Worm (Caenorhabditis elegans) whole organism, midembryonic: ENCODE results near the gene K01G12.22.

ENCODE experiments used
- cog-1 ChIP-seq: sonication (generic microtip); optimal IDR thresholded peaks from 2 replicates; lab custom pipeline; 2016; ENCODE audit warnings: missing genetic modification characterization, missing compliant biosample characterization
- flt-1 ChIP-seq: fragments of 200-800 bp; sonication (Bioruptor generic); IDR thresholded peaks from 2 replicates; pipeline ENCODE4 v1.3.6; 2022; ENCODE audit warnings: missing genetic modification characterization, missing compliant biosample characterization
- med-1 ChIP-seq: sonication (generic microtip); optimal IDR thresholded peaks from 2 replicates; lab custom pipeline; 2017; ENCODE audit warnings: missing genetic modification characterization, mild to moderate bottlenecking, missing compliant biosample characterization, antibody characterized with exemption, missing genetic modification reagents; ENCODE audit not compliant: insufficient read depth
- ztf-23 ChIP-seq: fragments of 200-800 bp; sonication (Bioruptor generic); IDR thresholded peaks from 2 replicates; pipeline ENCODE4 v1.3.6; 2022; ENCODE audit warnings: missing genetic modification reagents, missing genetic modification characterization, missing compliant biosample characterization

- TF ChIP-seq ztf-23 (GFP tag; lab: Robert Waterston, UW) = no peak
- TF ChIP-seq cog-1 (tag; lab: Kevin White, UChicago) = no peak
- no peak for TF ChIP-seq med-1 (GFP tag; lab: Kevin White, UChicago)
- TF ChIP-seq flt-1 (GFP tag; lab: Robert Waterston, UW) = no peak
Observed at ce11 chrIV:14196176-14196575, 4.2 kb downstream of the K01G12.22 start, which contains the start of gene F02H6.2.
